Worm (Caenorhabditis elegans) whole organism, L4/young adult: ENCODE data around the gene srh-55.

Experiments used
- W03F9.2 ChIP-seq: fragments of 150-350 bp; optimal IDR thresholded peaks from 2 replicates; lab custom pipeline; 2014; ENCODE audit warnings: missing biosample characterization, missing genetic modification characterization
- dao-5 ChIP-seq: sonication (generic microtip); optimal IDR thresholded peaks from 2 replicates; lab custom pipeline; 2016; ENCODE audit warnings: missing genotype, missing genetic modification characterization, moderate library complexity, missing compliant biosample characterization
- him-1 ChIP-seq: sonication (generic microtip); optimal IDR thresholded peaks from 2 replicates; lab custom pipeline; 2016; ENCODE audit warnings: missing genotype, missing genetic modification reagents, missing genetic modification characterization, missing compliant biosample characterization

DNA sequence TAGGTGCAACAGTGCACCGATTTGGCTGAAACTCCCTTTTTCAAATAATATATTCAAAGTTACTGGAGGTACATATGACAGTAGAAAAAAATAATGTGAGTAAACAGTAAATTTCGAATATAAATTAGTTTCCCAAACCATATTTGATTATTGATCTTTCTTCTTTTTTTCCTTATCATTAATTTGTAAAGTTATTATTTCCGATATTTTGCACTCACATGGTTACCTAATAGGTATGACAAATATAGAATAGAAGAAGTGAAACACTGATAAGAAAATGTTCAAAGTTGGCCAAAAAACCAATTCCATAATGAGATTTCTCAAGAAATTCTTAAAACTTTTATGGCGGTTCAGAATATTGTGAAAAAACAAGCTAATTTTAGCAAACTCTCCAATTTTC lies 13.6 kb upstream of the srh-55 start:
- TF ChIP-seq W03F9.2 (tag; lab: Kevin White, UChicago) (no peak), dao-5 (no peak), him-1 (tag; lab: Kevin White, UChicago) (no peak)
